Worm (Caenorhabditis elegans): Measurements from ENCODE around the gene ZK673.4.
A peak's percentile ranks its signal among the peaks of the same experiment; 100 is the strongest.
"Not testable (repeated sequence)": the region's sequence is repeated elsewhere in the genome, so short reads cannot be mapped to it uniquely, and the experiment has no call there.

ZK673.4 gene

ce11 chrII:10485640-10486039 lies 32.9 kb downstream of the ZK673.4 start:
- TF ChIP-seq elt-2 (tag; optimal IDR thresholded peaks at IDR 0.05) (peak; percentile 46), hpl-2 (GFP tag; optimal IDR thresholded peaks at IDR 0.05) (no peak), efl-1 (optimal IDR thresholded peaks at IDR 0.05) (no peak), efl-1 (GFP tag; optimal IDR thresholded peaks at IDR 0.05 in 1 of 2) (peak in 1 of 2 experiments; percentile 86), aha-1 (tag; optimal IDR thresholded peaks at IDR 0.05) (no peak), nhr-84 (tag; optimal IDR thresholded peaks at IDR 0.05) (no peak)

ce11 chrII:10486738-10487137 lies 34.0 kb downstream of the ZK673.4 start, which contains the start of gene ZK666.15:
TSS of gene ZK666.15 (plus strand) at chrII:10487038.
- no peak for TF ChIP-seq mab-9 (GFP tag; IDR thresholded peaks at IDR 0.05)
- TF ChIP-seq unc-86 (tag; optimal IDR thresholded peaks at IDR 0.05), result no peak
- no peak for TF ChIP-seq swsn-7 (tag; optimal IDR thresholded peaks at IDR 0.05)
- TF ChIP-seq C16A3.4 (tag; optimal IDR thresholded peaks at IDR 0.05), result no peak
- TF ChIP-seq nhr-85 (tag), result no peak
- TF ChIP-seq irx-1 (tag; optimal IDR thresholded peaks at IDR 0.05), result no peak
- TF ChIP-seq fkh-10 (GFP tag; optimal IDR thresholded peaks at IDR 0.05), result no peak
- no peak for TF ChIP-seq ces-1 (GFP tag; optimal IDR thresholded peaks at IDR 0.05)
- no peak for TF ChIP-seq lin-39 (tag; optimal IDR thresholded peaks at IDR 0.05)
- TF ChIP-seq lin-15B (tag; optimal IDR thresholded peaks at IDR 0.05), result no peak
- no peak for TF ChIP-seq nhr-28 (tag; optimal IDR thresholded peaks at IDR 0.05)
- no peak for TF ChIP-seq nhr-11 (tag; optimal IDR thresholded peaks at IDR 0.05)
- TF ChIP-seq aly-2 (tag; optimal IDR thresholded peaks at IDR 0.05), result no peak
- no peak for TF ChIP-seq ceh-63 (GFP tag; optimal IDR thresholded peaks at IDR 0.05)
- no peak for TF ChIP-seq snu-23 (GFP tag; optimal IDR thresholded peaks at IDR 0.05)
- no peak for TF ChIP-seq blmp-1 (tag; optimal IDR thresholded peaks at IDR 0.05)
- no peak for TF ChIP-seq hlh-17 (GFP tag; optimal IDR thresholded peaks at IDR 0.05; ENCODE audit: borderline replicate concordance)
- TF ChIP-seq ztf-11 (tag; optimal IDR thresholded peaks at IDR 0.05), result no peak

ce11 chrII:10490329-10490728 lies 37.6 kb downstream of the ZK673.4 start, which contains the start of gene clec-61:
TSS of gene clec-61 (minus strand) at chrII:10490537.
- TF ChIP-seq aha-1 (tag; optimal IDR thresholded peaks at IDR 0.05) (no peak), elt-2 (tag; optimal IDR thresholded peaks at IDR 0.05) (peak; percentile 13), jun-1 (tag; optimal IDR thresholded peaks at IDR 0.05) (no peak), lir-3 (tag; optimal IDR thresholded peaks at IDR 0.05; ENCODE audit: poor library complexity) (no peak)

- TF ChIP-seq egl-27 (tag; optimal IDR thresholded peaks at IDR 0.05); pax-3 (tag; optimal IDR thresholded peaks at IDR 0.05); grh-1 (GFP tag; IDR thresholded peaks at IDR 0.05): not testable (repeated sequence)
Observed at ce11 chrII:10493034-10493433, 40.3 kb downstream of the ZK673.4 start, which contains the start of gene ZK666.8. TSS of gene ZK666.8 (minus strand) at chrII:10493134.

- no peak for TF ChIP-seq blmp-1 (tag; optimal IDR thresholded peaks at IDR 0.05)
- no peak for TF ChIP-seq lin-15B (tag; optimal IDR thresholded peaks at IDR 0.05)
- no peak for TF ChIP-seq hlh-4 (tag; optimal IDR thresholded peaks at IDR 0.05)
- no peak for TF ChIP-seq xbp-1 (tag; optimal IDR thresholded peaks at IDR 0.05)
- TF ChIP-seq fkh-8 (tag; optimal IDR thresholded peaks at IDR 0.05), result no peak
- no peak for TF ChIP-seq lin-39 (tag; optimal IDR thresholded peaks at IDR 0.05)
- TF ChIP-seq fkh-4 (tag; optimal IDR thresholded peaks at IDR 0.05; ENCODE audit: borderline replicate concordance), result no peak
- TF ChIP-seq unc-86 (tag; optimal IDR thresholded peaks at IDR 0.05), result no peak
- no peak for TF ChIP-seq mab-9 (GFP tag; IDR thresholded peaks at IDR 0.05)
- no peak for TF ChIP-seq nhr-84 (tag; optimal IDR thresholded peaks at IDR 0.05)
- no peak for TF ChIP-seq snpc-4 (tag; optimal IDR thresholded peaks at IDR 0.05)
- no peak for TF ChIP-seq mef-2 (tag; optimal IDR thresholded peaks at IDR 0.05)
- no peak for TF ChIP-seq nhr-76 (tag; optimal IDR thresholded peaks at IDR 0.05)
- no peak for TF ChIP-seq nhr-77 (tag; optimal IDR thresholded peaks at IDR 0.05)
- no peak for TF ChIP-seq lir-3 (tag; optimal IDR thresholded peaks at IDR 0.05; ENCODE audit: poor library complexity)
- TF ChIP-seq tlp-1 (tag; optimal IDR thresholded peaks at IDR 0.05), result no peak
- no peak for TF ChIP-seq vab-15 (tag; optimal IDR thresholded peaks at IDR 0.05)
- TF ChIP-seq elt-2 (tag; optimal IDR thresholded peaks at IDR 0.05), result no peak
- TF ChIP-seq isw-1 (GFP tag; IDR thresholded peaks at IDR 0.05), result no peak
Observed at ce11 chrII:10494467-10494866, 41.7 kb downstream of the ZK673.4 start, which contains the start of gene ZK666.14. TSS of gene ZK666.14 (plus strand) at chrII:10494767.
